Worm (Caenorhabditis elegans) whole organism, early embryonic: Measurements from ENCODE around the gene T08D10.5.

Source experiments
- B0310.2 ChIP-seq: sonication (generic microtip); optimal IDR thresholded peaks from 2 replicates; lab custom pipeline; 2016; ENCODE audit warnings: mild to moderate bottlenecking, missing genetic modification characterization, missing compliant biosample characterization
- aly-1 ChIP-seq: sonication (generic microtip); optimal IDR thresholded peaks from 2 replicates; lab custom pipeline; 2016; ENCODE audit warnings: missing genetic modification characterization, missing compliant biosample characterization
- ama-1 ChIP-seq: fragments of 150-350 bp; optimal IDR thresholded peaks from 2 replicates; lab custom pipeline; 2014
- ets-7 ChIP-seq: sonication (generic microtip); optimal IDR thresholded peaks from 2 replicates; lab custom pipeline; 2016; ENCODE audit warnings: missing genotype, missing genetic modification characterization, missing compliant biosample characterization
- flt-1 ChIP-seq: fragments of 200-800 bp; sonication (Bioruptor generic); IDR thresholded peaks from 2 replicates; pipeline ENCODE4 v1.3.6; 2022; ENCODE audit warnings: missing genetic modification characterization, missing compliant biosample characterization
- hmg-4 ChIP-seq: fragments of 200-800 bp; sonication (Bioruptor generic); optimal IDR thresholded peaks from 2 replicates; lab custom pipeline; 2018; ENCODE audit warnings: mild to moderate bottlenecking, missing genetic modification characterization, missing compliant biosample characterization
- pes-1 ChIP-seq: fragments of 200-800 bp; sonication (Bioruptor generic); IDR thresholded peaks from 2 replicates; pipeline ENCODE4 v1.3.6; 2022; ENCODE audit warnings: missing genetic modification reagents, missing genetic modification characterization, missing compliant biosample characterization
- tbx-11 ChIP-seq: fragments of 200-800 bp; sonication (Bioruptor generic); IDR thresholded peaks from 2 replicates; pipeline ENCODE4 v1.3.6; 2022; ENCODE audit warnings: missing genetic modification characterization, missing compliant biosample characterization
- tra-4 ChIP-seq: sonication (generic microtip); optimal IDR thresholded peaks from 2 replicates; lab custom pipeline; 2017; ENCODE audit warnings: missing genetic modification characterization, missing compliant biosample characterization

ce11 chrX:11963659-11964058 lies 6.3 kb downstream of the T08D10.5 start:
- TF ChIP-seq tra-4 (tag; lab: Kevin White, UChicago) (no peak), flt-1 (no peak), ama-1 (lab: Kevin White, UChicago) (no peak), pes-1 (GFP tag; lab: Robert Waterston, UW) (no peak), tbx-11 (no peak), B0310.2 (tag; lab: Kevin White, UChicago) (no peak), hmg-4 (no peak), aly-1 (tag; lab: Kevin White, UChicago) (no peak), ets-7 (no peak)
